Comparison of ENCODE assay signal across 1 fruit fly cellular context in genomic region chr2L:20656110-20656509, dm6.
TF ChIP-seq lines count a peak whose summit lies in the region.

Gene brun, minus strand, starts transcription at chr2L:20656178.
Gene CG2614, plus strand, starts transcription at chr2L:20656426.

TF ChIP-seq in whole organism, embryonic, 481 proteins besides CTCF, POLR2A, EP300 and RAD21 (continued from another document and continues in another):
- no peak for TF ChIP-seq nau (GFP tag; optimal IDR thresholded peaks at IDR 0.05; lab: Kevin White, UChicago)
- peak; percentile 83 for TF ChIP-seq hbn (GFP tag; IDR thresholded peaks at IDR 0.05; lab: Robert Waterston, UW; ENCODE audit: partially characterized antibody)
- TF ChIP-seq fd64A (GFP tag; optimal IDR thresholded peaks at IDR 0.05; lab: Kevin White, UChicago) = no peak
- peak; percentile 69 for TF ChIP-seq dmrt11E (tag; optimal IDR thresholded peaks at IDR 0.05; lab: Kevin White, UChicago)
- no peak for TF ChIP-seq Meics (GFP tag; optimal IDR thresholded peaks at IDR 0.05; lab: Kevin White, UChicago)
- TF ChIP-seq HLH54F (GFP tag; optimal IDR thresholded peaks at IDR 0.05; lab: Kevin White, UChicago) = peak; percentile 75
- TF ChIP-seq Optix (GFP tag; IDR thresholded peaks at IDR 0.05; lab: Robert Waterston, UW) = peak; percentile 55; the same call in 2 of the 3 replicates
- no peak for TF ChIP-seq Gsc (GFP tag; IDR thresholded peaks at IDR 0.05; lab: Robert Waterston, UW)
- TF ChIP-seq Hr78 (GFP tag; optimal IDR thresholded peaks at IDR 0.05; lab: Kevin White, UChicago) = no peak
- TF ChIP-seq schlank (tag; optimal IDR thresholded peaks at IDR 0.05; lab: Kevin White, UChicago) = no peak
- no peak for TF ChIP-seq dati (GFP tag; IDR thresholded peaks at IDR 0.05; lab: Robert Waterston, UW)
- peak; percentile 95 for TF ChIP-seq Dll (GFP tag; IDR thresholded peaks at IDR 0.05; lab: Robert Waterston, UW; ENCODE audit: partially characterized antibody)
- peak; percentile 72 for TF ChIP-seq CoRest (tag; optimal IDR thresholded peaks at IDR 0.05; lab: Kevin White, UChicago)
- peak; percentile 84 for TF ChIP-seq CG13775 (GFP tag; optimal IDR thresholded peaks at IDR 0.05; lab: Kevin White, UChicago)
- TF ChIP-seq gt (GFP tag; IDR thresholded peaks at IDR 0.05; lab: Robert Waterston, UW) = no peak
- TF ChIP-seq NC2β (GFP tag; optimal IDR thresholded peaks at IDR 0.05; lab: Kevin White, UChicago) = peak; percentile 59
- peak; percentile 79 for TF ChIP-seq Hsf (GFP tag; optimal IDR thresholded peaks at IDR 0.05; lab: Kevin White, UChicago)
- TF ChIP-seq CG5180 (GFP tag; optimal IDR thresholded peaks at IDR 0.05; lab: Kevin White, UChicago) = no peak
- TF ChIP-seq CG13424 (tag; optimal IDR thresholded peaks at IDR 0.05; lab: Kevin White, UChicago) = peak; percentile 72
- no peak for TF ChIP-seq D (optimal IDR thresholded peaks at IDR 0.05; lab: Kevin White, UChicago)
- no peak for TF ChIP-seq D (GFP tag; optimal IDR thresholded peaks at IDR 0.05; lab: Kevin White, UChicago)
- peak; percentile 24 for TF ChIP-seq CG3838 (GFP tag; optimal IDR thresholded peaks at IDR 0.05; lab: Kevin White, UChicago)
- TF ChIP-seq jigr1 (GFP tag; IDR thresholded peaks at IDR 0.05; lab: Robert Waterston, UW) = no peak
- TF ChIP-seq salm (tag; optimal IDR thresholded peaks at IDR 0.05; lab: Kevin White, UChicago) = no peak
- peak; percentile 38; the same call in 1 of the 2 replicates for TF ChIP-seq ttk (GFP tag; IDR thresholded peaks at IDR 0.05; lab: Robert Waterston, UW)
- peak; percentile 83 for TF ChIP-seq Lhr (GFP tag; optimal IDR thresholded peaks at IDR 0.05; lab: Kevin White, UChicago)
- peak; percentile 63 for TF ChIP-seq grau (tag; optimal IDR thresholded peaks at IDR 0.05; lab: Kevin White, UChicago)
- TF ChIP-seq CG10979 (tag; optimal IDR thresholded peaks at IDR 0.05; lab: Kevin White, UChicago) = peak; percentile 44
- peak; percentile 57 for TF ChIP-seq fu2 (GFP tag; optimal IDR thresholded peaks at IDR 0.05; lab: Kevin White, UChicago)
- TF ChIP-seq insv (GFP tag; optimal IDR thresholded peaks at IDR 0.05; lab: Kevin White, UChicago) = peak in 1 of 2 experiments; percentile 81
- peak; percentile 39 for TF ChIP-seq cato (GFP tag; optimal IDR thresholded peaks at IDR 0.05; lab: Kevin White, UChicago; ENCODE audit: borderline replicate concordance)
- TF ChIP-seq pfk (GFP tag; optimal IDR thresholded peaks at IDR 0.05; lab: Kevin White, UChicago) = no peak
- no peak for TF ChIP-seq CG30431 (GFP tag; optimal IDR thresholded peaks at IDR 0.05; lab: Kevin White, UChicago)
- peak in 1 of 3 experiments; percentile 53 for TF ChIP-seq Stat92E (GFP tag; optimal IDR thresholded peaks at IDR 0.05; lab: Kevin White, UChicago)
- no peak for TF ChIP-seq Lim3 (GFP tag; IDR thresholded peaks at IDR 0.05; lab: Robert Waterston, UW)
- TF ChIP-seq CG1792 (GFP tag; optimal IDR thresholded peaks at IDR 0.05; lab: Kevin White, UChicago) = no peak
- peak; percentile 74 for TF ChIP-seq Atf6 (GFP tag; IDR thresholded peaks at IDR 0.05; lab: Robert Waterston, UW)
- TF ChIP-seq odd (GFP tag; optimal IDR thresholded peaks at IDR 0.05; lab: Kevin White, UChicago) = no peak
- TF ChIP-seq gce (GFP tag; IDR thresholded peaks at IDR 0.05; lab: Robert Waterston, UW) = no peak
- TF ChIP-seq CG7928 (GFP tag; optimal IDR thresholded peaks at IDR 0.05; lab: Kevin White, UChicago) = no peak
- TF ChIP-seq gcm2 (GFP tag; optimal IDR thresholded peaks at IDR 0.05; lab: Kevin White, UChicago) = peak; percentile 32
- TF ChIP-seq dysf (GFP tag; IDR thresholded peaks at IDR 0.05; lab: Robert Waterston, UW) = peak; percentile 78
- TF ChIP-seq Vsx1 (GFP tag; optimal IDR thresholded peaks at IDR 0.05; lab: Kevin White, UChicago) = no peak
- TF ChIP-seq CG30403 (GFP tag; optimal IDR thresholded peaks at IDR 0.05; lab: Kevin White, UChicago) = peak; percentile 85
- peak; percentile 47 for TF ChIP-seq da (GFP tag; optimal IDR thresholded peaks at IDR 0.05; lab: Kevin White, UChicago)
- peak; percentile 59; the same call in 1 of the 3 replicates for TF ChIP-seq zen2 (GFP tag; IDR thresholded peaks at IDR 0.05; lab: Robert Waterston, UW; ENCODE audit: partially characterized antibody)
- 0 out of 3 replicates have a peak, but pooled peaks have one; percentile 51 for TF ChIP-seq CG2889 (GFP tag; IDR thresholded peaks at IDR 0.05; lab: Robert Waterston, UW)
- TF ChIP-seq lov (optimal IDR thresholded peaks at IDR 0.05; lab: Kevin White, UChicago) = no peak
- TF ChIP-seq lov (GFP tag; IDR thresholded peaks at IDR 0.05; lab: Robert Waterston, UW) = no peak
- TF ChIP-seq GATAe (GFP tag; conservative IDR thresholded peaks at IDR 0.05; lab: Robert Waterston, UW) = peak; percentile 55; the same call in 1 of the 2 replicates
- no peak for TF ChIP-seq CG3407 (GFP tag; optimal IDR thresholded peaks at IDR 0.05; lab: Kevin White, UChicago)
- peak; percentile 84 for TF ChIP-seq chn (GFP tag; optimal IDR thresholded peaks at IDR 0.05; lab: Kevin White, UChicago)
- TF ChIP-seq eyg (GFP tag; optimal IDR thresholded peaks at IDR 0.05; lab: Kevin White, UChicago) = peak; percentile 41
- TF ChIP-seq CG10431 (GFP tag; optimal IDR thresholded peaks at IDR 0.05; lab: Kevin White, UChicago) = no peak
- TF ChIP-seq Mes4 (GFP tag; optimal IDR thresholded peaks at IDR 0.05; lab: Kevin White, UChicago) = peak; percentile 54
- no peak for TF ChIP-seq Hr39 (optimal IDR thresholded peaks at IDR 0.05; lab: Kevin White, UChicago)
- TF ChIP-seq Pdp1 (GFP tag; optimal IDR thresholded peaks at IDR 0.05; lab: Kevin White, UChicago) = peak in 1 of 2 experiments; percentile 81
- no peak for TF ChIP-seq CG11723 (GFP tag; optimal IDR thresholded peaks at IDR 0.05; lab: Kevin White, UChicago)
- TF ChIP-seq CG10209 (GFP tag; optimal IDR thresholded peaks at IDR 0.05; lab: Kevin White, UChicago) = no peak
- TF ChIP-seq CG6765 (GFP tag; optimal IDR thresholded peaks at IDR 0.05; lab: Kevin White, UChicago) = no peak
- TF ChIP-seq sqz (GFP tag; optimal IDR thresholded peaks at IDR 0.05; lab: Kevin White, UChicago) = no peak
- TF ChIP-seq B-H2 (GFP tag; optimal IDR thresholded peaks at IDR 0.05; lab: Kevin White, UChicago) = no peak
- peak; percentile 60 for TF ChIP-seq CG8290 (GFP tag; optimal IDR thresholded peaks at IDR 0.05; lab: Kevin White, UChicago)
- TF ChIP-seq CG8290 (tag; optimal IDR thresholded peaks at IDR 0.05; lab: Kevin White, UChicago) = no peak
- no peak for TF ChIP-seq CG8478 (optimal IDR thresholded peaks at IDR 0.05; lab: Kevin White, UChicago)
- no peak for TF ChIP-seq Oaz (GFP tag; IDR thresholded peaks at IDR 0.05; lab: Robert Waterston, UW)
- TF ChIP-seq CG14710 (tag; optimal IDR thresholded peaks at IDR 0.05; lab: Kevin White, UChicago) = peak; percentile 86
- no peak for TF ChIP-seq fd96Cb (tag; optimal IDR thresholded peaks at IDR 0.05; lab: Kevin White, UChicago)
- TF ChIP-seq CG14014 (GFP tag; IDR thresholded peaks at IDR 0.05; lab: Robert Waterston, UW) = peak; percentile 74
- peak; percentile 18; the same call in 1 of the 3 replicates for TF ChIP-seq otp (GFP tag; IDR thresholded peaks at IDR 0.05; lab: Robert Waterston, UW)
- peak; percentile 87 for TF ChIP-seq Nf-YC (tag; optimal IDR thresholded peaks at IDR 0.05; lab: Kevin White, UChicago)
- peak; percentile 76; the same call in 2 of the 4 replicates for TF ChIP-seq chinmo (GFP tag; IDR thresholded peaks at IDR 0.05; lab: Robert Waterston, UW; ENCODE audit: partially characterized antibody)
- TF ChIP-seq Nf-YA (GFP tag; IDR thresholded peaks at IDR 0.05; lab: Robert Waterston, UW) = peak; percentile 73; the same call in 1 of the 2 replicates
- no peak for TF ChIP-seq CG8765 (GFP tag; IDR thresholded peaks at IDR 0.05; lab: Robert Waterston, UW)
- peak; percentile 85 for TF ChIP-seq sob (GFP tag; IDR thresholded peaks at IDR 0.05; lab: Robert Waterston, UW)
- 0 out of 2 replicates have a peak, but pooled peaks have one; percentile 20 for TF ChIP-seq CG10959 (GFP tag; IDR thresholded peaks at IDR 0.05; lab: Robert Waterston, UW)
- no peak for TF ChIP-seq CG17568 (GFP tag; optimal IDR thresholded peaks at IDR 0.05; lab: Kevin White, UChicago)
- TF ChIP-seq bowl (GFP tag; IDR thresholded peaks at IDR 0.05; lab: Robert Waterston, UW) = no peak
- peak; percentile 84 for TF ChIP-seq Mad (GFP tag; optimal IDR thresholded peaks at IDR 0.05; lab: Kevin White, UChicago)
- TF ChIP-seq dmrt99B (tag; optimal IDR thresholded peaks at IDR 0.05; lab: Kevin White, UChicago) = no peak
- TF ChIP-seq Med (GFP tag; lab: Kevin White, UChicago) = peak; percentile 94
- no peak for TF ChIP-seq br (optimal IDR thresholded peaks at IDR 0.05; lab: Kevin White, UChicago)
- peak; percentile 96 for TF ChIP-seq MBD-R2 (GFP tag; IDR thresholded peaks at IDR 0.05; lab: Robert Waterston, UW)
- peak; percentile 99 for TF ChIP-seq Elba2 (GFP tag; optimal IDR thresholded peaks at IDR 0.05; lab: Kevin White, UChicago)
- TF ChIP-seq CG43689 (GFP tag; IDR thresholded peaks at IDR 0.05; lab: Robert Waterston, UW) = no peak
- TF ChIP-seq CG2875 (GFP tag; optimal IDR thresholded peaks at IDR 0.05; lab: Kevin White, UChicago) = no peak
- TF ChIP-seq chif (GFP tag; optimal IDR thresholded peaks at IDR 0.05; lab: Kevin White, UChicago) = peak; percentile 23 to 72
- peak; percentile 91 for TF ChIP-seq CG34224 (GFP tag; IDR thresholded peaks at IDR 0.05; lab: Robert Waterston, UW; ENCODE audit: partially characterized antibody)
- no peak for TF ChIP-seq gro (GFP tag; optimal IDR thresholded peaks at IDR 0.05; lab: Kevin White, UChicago)
- peak; percentile 61 for TF ChIP-seq CG30020 (tag; optimal IDR thresholded peaks at IDR 0.05; lab: Kevin White, UChicago)
- TF ChIP-seq CG9797 (GFP tag; optimal IDR thresholded peaks at IDR 0.05; lab: Kevin White, UChicago) = peak; percentile 93
- no peak for TF ChIP-seq Deaf1 (tag; optimal IDR thresholded peaks at IDR 0.05; lab: Kevin White, UChicago)
- TF ChIP-seq CG15269 (tag; optimal IDR thresholded peaks at IDR 0.05; lab: Kevin White, UChicago) = no peak
- no peak for TF ChIP-seq CG16779 (GFP tag; IDR thresholded peaks at IDR 0.05; lab: Robert Waterston, UW)
- no peak for TF ChIP-seq pita (GFP tag; optimal IDR thresholded peaks at IDR 0.05; lab: Kevin White, UChicago)
- peak; percentile 80 for TF ChIP-seq CG10366 (GFP tag; IDR thresholded peaks at IDR 0.05; lab: Robert Waterston, UW)
- no peak for TF ChIP-seq org-1 (GFP tag; optimal IDR thresholded peaks at IDR 0.05; lab: Kevin White, UChicago)
- no peak for TF ChIP-seq btn (GFP tag; optimal IDR thresholded peaks at IDR 0.05; lab: Kevin White, UChicago)
- peak; percentile 65; the same call in 2 of the 3 replicates for TF ChIP-seq zfh1 (GFP tag; IDR thresholded peaks at IDR 0.05; lab: Robert Waterston, UW)
- peak; percentile 73 for TF ChIP-seq Side (GFP tag; optimal IDR thresholded peaks at IDR 0.05; lab: Kevin White, UChicago)
- TF ChIP-seq CG11398 (GFP tag; optimal IDR thresholded peaks at IDR 0.05; lab: Kevin White, UChicago) = peak; percentile 13
- no peak for TF ChIP-seq eve (GFP tag; optimal IDR thresholded peaks at IDR 0.05; lab: Kevin White, UChicago)
- TF ChIP-seq sisA (GFP tag; IDR thresholded peaks at IDR 0.05; lab: Robert Waterston, UW) = peak; percentile 87
- TF ChIP-seq CG34376 (GFP tag; optimal IDR thresholded peaks at IDR 0.05; lab: Kevin White, UChicago) = no peak
- TF ChIP-seq CG7786 (GFP tag; optimal IDR thresholded peaks at IDR 0.05; lab: Kevin White, UChicago) = peak; percentile 65
- TF ChIP-seq ssp (GFP tag; IDR thresholded peaks at IDR 0.05; lab: Robert Waterston, UW) = peak; percentile 72
- TF ChIP-seq CG2678 (tag; optimal IDR thresholded peaks at IDR 0.05; lab: Kevin White, UChicago) = no peak
- TF ChIP-seq CG31224 (GFP tag; IDR thresholded peaks at IDR 0.05; lab: Robert Waterston, UW) = no peak
- TF ChIP-seq Dfd (GFP tag; optimal IDR thresholded peaks at IDR 0.05; lab: Kevin White, UChicago) = no peak
- no peak for TF ChIP-seq aop (GFP tag; IDR thresholded peaks at IDR 0.05; lab: Robert Waterston, UW)
- peak; percentile 4 for TF ChIP-seq CG2202 (tag; optimal IDR thresholded peaks at IDR 0.05; lab: Kevin White, UChicago)
- TF ChIP-seq nom (GFP tag; optimal IDR thresholded peaks at IDR 0.05; lab: Kevin White, UChicago) = no peak
- no peak for TF ChIP-seq corto (GFP tag; optimal IDR thresholded peaks at IDR 0.05; lab: Kevin White, UChicago)
- TF ChIP-seq CG6683 (GFP tag; optimal IDR thresholded peaks at IDR 0.05; lab: Kevin White, UChicago) = no peak
- no peak; the same call in 1 of the 2 replicates for TF ChIP-seq tna (GFP tag; IDR thresholded peaks at IDR 0.05; lab: Robert Waterston, UW; ENCODE audit: partially characterized antibody)
- TF ChIP-seq Spps (tag; optimal IDR thresholded peaks at IDR 0.05; lab: Kevin White, UChicago) = peak; percentile 30
- peak; percentile 65 for TF ChIP-seq maf-S (GFP tag; optimal IDR thresholded peaks at IDR 0.05; lab: Kevin White, UChicago)
- TF ChIP-seq Camta (GFP tag; optimal IDR thresholded peaks at IDR 0.05; lab: Kevin White, UChicago) = peak; percentile 68
- no peak for TF ChIP-seq twi (tag; optimal IDR thresholded peaks at IDR 0.05; lab: Kevin White, UChicago)
- no peak for TF ChIP-seq mirr (GFP tag; optimal IDR thresholded peaks at IDR 0.05; lab: Kevin White, UChicago)
- TF ChIP-seq Oli (tag; optimal IDR thresholded peaks at IDR 0.05; lab: Kevin White, UChicago) = no peak
- TF ChIP-seq CG17385 (GFP tag; optimal IDR thresholded peaks at IDR 0.05; lab: Kevin White, UChicago) = no peak
- TF ChIP-seq CG32767 (GFP tag; IDR thresholded peaks at IDR 0.05; lab: Robert Waterston, UW) = peak; percentile 46; the same call in 1 of the 2 replicates
- TF ChIP-seq bab2 (GFP tag; optimal IDR thresholded peaks at IDR 0.05; lab: Kevin White, UChicago) = peak; percentile 75
- peak; percentile 63; the same call in 1 of the 2 replicates for TF ChIP-seq ara (GFP tag; IDR thresholded peaks at IDR 0.05; lab: Robert Waterston, UW)
- TF ChIP-seq Jarid2 (GFP tag; optimal IDR thresholded peaks at IDR 0.05; lab: Kevin White, UChicago) = no peak
- TF ChIP-seq zen (tag; optimal IDR thresholded peaks at IDR 0.05; lab: Kevin White, UChicago) = peak; percentile 36
- no peak for TF ChIP-seq Dek (tag; optimal IDR thresholded peaks at IDR 0.05; lab: Kevin White, UChicago)
- TF ChIP-seq tgo (GFP tag; IDR thresholded peaks at IDR 0.05; lab: Robert Waterston, UW) = peak; percentile 83
- peak; percentile 73 for TF ChIP-seq pho (GFP tag; optimal IDR thresholded peaks at IDR 0.05; lab: Kevin White, UChicago)
- peak; percentile 85 for TF ChIP-seq grn (GFP tag; optimal IDR thresholded peaks at IDR 0.05; lab: Kevin White, UChicago)
- peak; percentile 88 for TF ChIP-seq Max (GFP tag; optimal IDR thresholded peaks at IDR 0.05; lab: Kevin White, UChicago)
- no peak for TF ChIP-seq CG4360 (GFP tag; IDR thresholded peaks at IDR 0.05; lab: Robert Waterston, UW)
